Worm (Caenorhabditis elegans) whole organism, L1 larva: Measurements from ENCODE around the gene F23F1.4.

Source experiments
- blmp-1 ChIP-seq: fragments of 150-350 bp; optimal IDR thresholded peaks from 2 replicates; lab custom pipeline; 2014; ENCODE audit warnings: missing biosample characterization, missing genetic modification characterization
- ces-1 ChIP-seq: fragments of 150-350 bp; optimal IDR thresholded peaks from 2 replicates; lab custom pipeline; 2014; ENCODE audit warnings: missing biosample characterization, missing genetic modification reagents, missing genetic modification characterization
- egl-27 ChIP-seq, 2 experiments: fragments of 150-350 bp in 1 of 2; sonication (generic microtip); optimal IDR thresholded peaks; 3 replicates each; lab custom pipeline; 2017 to 2018; ENCODE audit warnings: missing biosample characterization in 2 of 2, missing genetic modification characterization in 2 of 2, missing genetic modification reagents in 2 of 2
- elt-3 ChIP-seq, 6 experiments: fragments of 150-350 bp in 1 of 6; sonication (generic microtip); optimal IDR thresholded peaks; 2 replicates each; lab custom pipeline; 2017 to 2018; ENCODE audit warnings: missing biosample characterization in 6 of 6, missing genetic modification characterization in 6 of 6, inconsistent platforms in 1 of 6
- fos-1 ChIP-seq: fragments of 150-350 bp; optimal IDR thresholded peaks from 2 replicates; lab custom pipeline; 2014; ENCODE audit warnings: missing biosample characterization, missing genetic modification characterization
- tbx-2 ChIP-seq: sonication (generic microtip); optimal IDR thresholded peaks from 2 replicates; lab custom pipeline; 2016; ENCODE audit warnings: missing genetic modification characterization, missing compliant biosample characterization

DNA sequence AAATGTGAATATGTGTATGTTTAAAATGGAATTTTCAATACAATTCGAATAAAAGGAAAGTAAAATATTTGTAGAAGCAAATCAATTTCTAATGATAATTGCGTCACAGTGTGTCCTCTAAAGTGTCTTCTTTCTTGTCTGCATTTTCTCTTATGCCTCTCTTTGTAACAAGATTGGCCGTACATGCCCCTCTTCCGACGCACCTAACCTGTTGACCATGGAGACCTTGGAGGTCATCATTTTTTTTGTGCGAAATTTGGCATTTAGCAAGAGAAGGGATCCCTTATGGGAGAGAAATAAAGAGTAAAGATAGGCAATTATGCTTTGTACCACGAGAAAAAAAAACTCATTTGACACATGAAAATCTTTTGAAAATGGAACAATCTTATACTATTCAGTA is at the start of gene F23F1.4:
- TF ChIP-seq elt-3 (tag; optimal IDR thresholded peaks at IDR 0.05; lab: Kevin White, UChicago) (no peak), blmp-1 (tag; lab: Kevin White, UChicago) (peak; percentile 49), ces-1 (GFP tag; lab: Kevin White, UChicago) (no peak), egl-27 (tag; optimal IDR thresholded peaks at IDR 0.05; lab: Kevin White, UChicago) (no peak), tbx-2 (tag; lab: Kevin White, UChicago) (no peak), fos-1 (tag; lab: Kevin White, UChicago) (no peak)
